Fruit fly (Drosophila melanogaster): Measurements from ENCODE around the gene CG5245.

DNA sequence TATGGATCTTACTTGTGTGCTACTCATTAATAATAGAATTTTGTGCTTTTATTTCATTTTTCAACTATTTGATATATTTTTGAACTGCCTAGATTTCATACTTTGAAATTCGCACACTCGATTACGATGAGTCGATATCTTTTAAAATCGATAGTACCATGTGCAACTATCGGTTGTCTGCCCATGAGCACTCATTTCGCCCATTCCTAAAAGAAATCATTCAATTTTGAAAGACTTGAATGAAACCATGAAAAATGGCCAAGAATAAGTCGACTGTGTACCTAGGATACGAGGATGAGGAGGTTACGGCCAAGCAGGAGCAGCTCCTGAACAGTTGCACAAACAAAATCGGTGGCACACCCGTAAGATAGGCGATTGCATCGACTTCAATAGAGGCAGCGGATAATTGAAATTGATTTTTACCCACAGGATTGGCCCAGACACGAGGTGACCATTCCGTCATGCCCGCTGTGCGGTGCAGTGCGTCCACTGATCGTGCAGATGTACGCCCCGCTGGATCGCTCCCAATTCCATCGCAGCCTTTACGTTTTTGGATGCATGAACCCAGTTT, 27.1 kb downstream of the CG5245 start, which contains the start of gene trus:
- no peak for TF ChIP-seq CG8478 (optimal IDR thresholded peaks at IDR 0.05)
- no peak for TF ChIP-seq CTCF (optimal IDR thresholded peaks at IDR 0.05)
